Worm (Caenorhabditis elegans): ENCODE measurements around the gene sgo-1.

ce11 chrIV:7808583-7808982 is 12.3 kb upstream of the sgo-1 start, which contains the start of gene C33H5.1:
- TF ChIP-seq ces-1 (GFP tag; optimal IDR thresholded peaks at IDR 0.05) (no peak), blmp-1 (tag; optimal IDR thresholded peaks at IDR 0.05) (no peak), unc-39 (tag; optimal IDR thresholded peaks at IDR 0.05) (no peak), tbx-8 (GFP tag; optimal IDR thresholded peaks at IDR 0.05) (no peak), cnd-1 (tag; optimal IDR thresholded peaks at IDR 0.05) (no peak), unc-62 (GFP tag; optimal IDR thresholded peaks at IDR 0.05) (no peak), mab-5 (tag; optimal IDR thresholded peaks at IDR 0.05) (no peak), pha-4 (tag; optimal IDR thresholded peaks at IDR 0.05) (no peak), ztf-11 (tag; optimal IDR thresholded peaks at IDR 0.05) (no peak), nhr-76 (tag; optimal IDR thresholded peaks at IDR 0.05) (no peak), unc-120 (tag; optimal IDR thresholded peaks at IDR 0.05; ENCODE audit: poor library complexity, severe bottlenecking) (no peak), lsy-2 (tag; optimal IDR thresholded peaks at IDR 0.05) (no peak)

Measured in whole organism, mixed stage, embryonic.